Worm (Caenorhabditis elegans) whole organism, midembryonic: ENCODE results near the gene ttr-36.

Source experiments
- T22C8.4 ChIP-seq: fragments of 200-800 bp; sonication (Bioruptor generic); IDR thresholded peaks from 2 replicates; pipeline ENCODE4 v1.3.6; 2022; ENCODE audit warnings: missing genetic modification characterization, missing compliant biosample characterization
- cog-1 ChIP-seq: sonication (generic microtip); optimal IDR thresholded peaks from 2 replicates; lab custom pipeline; 2016; ENCODE audit warnings: missing genetic modification characterization, missing compliant biosample characterization
- flt-1 ChIP-seq: fragments of 200-800 bp; sonication (Bioruptor generic); IDR thresholded peaks from 2 replicates; pipeline ENCODE4 v1.3.6; 2022; ENCODE audit warnings: missing genetic modification characterization, missing compliant biosample characterization
- klf-2 ChIP-seq: fragments of 200-800 bp; sonication (Bioruptor generic); conservative IDR thresholded peaks from 2 replicates; pipeline ENCODE4 v1.3.6; 2022; ENCODE audit warnings: missing genetic modification reagents, missing genetic modification characterization, missing compliant biosample characterization
- med-1 ChIP-seq: sonication (generic microtip); optimal IDR thresholded peaks from 2 replicates; lab custom pipeline; 2017; ENCODE audit warnings: missing genetic modification characterization, mild to moderate bottlenecking, missing compliant biosample characterization, antibody characterized with exemption, missing genetic modification reagents; ENCODE audit not compliant: insufficient read depth
- ref-1 ChIP-seq: fragments of 200-800 bp; sonication (Bioruptor generic); conservative IDR thresholded peaks from 2 replicates; pipeline ENCODE4 v1.3.6; 2022; ENCODE audit warnings: missing genetic modification reagents, missing genetic modification characterization, missing compliant biosample characterization
- tab-1 ChIP-seq: fragments of 200-800 bp; sonication (Bioruptor generic); IDR thresholded peaks from 2 replicates; pipeline ENCODE4 v1.3.6; 2022; ENCODE audit warnings: missing genetic modification characterization, missing compliant biosample characterization
- ztf-23 ChIP-seq: fragments of 200-800 bp; sonication (Bioruptor generic); IDR thresholded peaks from 2 replicates; pipeline ENCODE4 v1.3.6; 2022; ENCODE audit warnings: missing genetic modification reagents, missing genetic modification characterization, missing compliant biosample characterization
- ztf-29 ChIP-seq: fragments of 200-800 bp; sonication (Bioruptor generic); IDR thresholded peaks from 2 replicates; pipeline ENCODE4 v1.3.6; 2022; ENCODE audit warnings: missing genetic modification reagents, missing genetic modification characterization, missing compliant biosample characterization

ce11 chrX:6519473-6519872 is 8.7 kb downstream of the ttr-36 start:
- TF ChIP-seq flt-1 (GFP tag; lab: Robert Waterston, UW) (no peak), klf-2 (no peak), T22C8.4 (GFP tag; lab: Robert Waterston, UW) (no peak), ref-1 (GFP tag; lab: Robert Waterston, UW) (no peak), ztf-29 (no peak), med-1 (GFP tag; lab: Kevin White, UChicago) (no peak), tab-1 (GFP tag; lab: Robert Waterston, UW) (no peak), ztf-23 (GFP tag; lab: Robert Waterston, UW) (no peak), cog-1 (tag; lab: Kevin White, UChicago) (no peak)
